Fruit fly (Drosophila melanogaster) whole organism, embryonic: ENCODE measurements around the gene CG5521.

ENCODE experiments used
- Atf-2 ChIP-seq: fragments of 200-800 bp; sonication (Bioruptor generic); optimal IDR thresholded peaks from 2 replicates; lab custom pipeline; 2016; ENCODE audit warnings: missing biosample characterization, missing genetic modification characterization
- Atf6 ChIP-seq: fragments of 200-800 bp; sonication (Bioruptor generic); IDR thresholded peaks from 2 replicates; pipeline ENCODE4 v1.3.6; 2022; ENCODE audit warnings: missing biosample characterization, missing genetic modification characterization
- BEAF-32 ChIP-seq: fragments of 200-800 bp; sonication (Bioruptor generic); optimal IDR thresholded peaks from 3 replicates; lab custom pipeline; 2017; ENCODE audit warnings: missing biosample characterization, missing genetic modification characterization, mild to moderate bottlenecking, moderate library complexity, missing genetic modification reagents
- CG10274 ChIP-seq: fragments of 200-800 bp; sonication (Bioruptor generic); optimal IDR thresholded peaks from 3 replicates; lab custom pipeline; 2017; ENCODE audit warnings: missing biosample characterization, mild to moderate bottlenecking, missing genetic modification characterization
- CG10979 ChIP-seq: fragments of 200-800 bp; sonication (Bioruptor generic); optimal IDR thresholded peaks from 2 replicates; lab custom pipeline; 2018; ENCODE audit warnings: missing biosample characterization, mild to moderate bottlenecking, missing genetic modification characterization, moderate library complexity
- CG12659 ChIP-seq: fragments of 200-800 bp; sonication (Bioruptor generic); optimal IDR thresholded peaks from 3 replicates; lab custom pipeline; 2017; ENCODE audit warnings: mild to moderate bottlenecking, missing biosample characterization, missing genetic modification reagents, missing genetic modification characterization
- CG14441 ChIP-seq: fragments of 200-800 bp; sonication (Bioruptor generic); IDR thresholded peaks from 2 replicates; pipeline ENCODE4 v1.3.6; 2022; ENCODE audit warnings: missing biosample characterization, missing genetic modification characterization
- CG17359 ChIP-seq: fragments of 200-800 bp; sonication (Bioruptor generic); optimal IDR thresholded peaks from 3 replicates; lab custom pipeline; 2018; ENCODE audit warnings: missing biosample characterization, mild to moderate bottlenecking, missing genetic modification characterization, moderate library complexity
- CG18599 ChIP-seq: fragments of 200-800 bp; sonication (Bioruptor generic); optimal IDR thresholded peaks from 3 replicates; lab custom pipeline; 2017; ENCODE audit warnings: missing biosample characterization, missing genetic modification characterization, mild to moderate bottlenecking, moderate library complexity, missing genetic modification reagents
- CG2120 ChIP-seq: fragments of 200-800 bp; sonication (Bioruptor generic); optimal IDR thresholded peaks from 3 replicates; lab custom pipeline; 2016; ENCODE audit warnings: missing biosample characterization, missing genetic modification characterization
- CG30403 ChIP-seq: fragments of 200-800 bp; sonication (Bioruptor generic); optimal IDR thresholded peaks from 3 replicates; lab custom pipeline; 2016; ENCODE audit warnings: missing biosample characterization, missing genetic modification characterization
- CG3995 ChIP-seq: fragments of 200-800 bp; sonication (Bioruptor generic); optimal IDR thresholded peaks from 3 replicates; lab custom pipeline; 2016; ENCODE audit warnings: missing biosample characterization, missing genetic modification characterization
- CG6175 ChIP-seq: fragments of 200-800 bp; sonication (Bioruptor generic); IDR thresholded peaks from 3 replicates; pipeline ENCODE4 v1.3.6; 2022; ENCODE audit warnings: missing biosample characterization, missing genetic modification characterization
- CG6272 ChIP-seq: fragments of 200-800 bp; sonication (Bioruptor generic); IDR thresholded peaks from 2 replicates; pipeline ENCODE4 v1.3.6; 2022; ENCODE audit warnings: missing biosample characterization, missing genetic modification characterization
- CG6854 ChIP-seq: fragments of 200-800 bp; sonication (Bioruptor generic); optimal IDR thresholded peaks from 3 replicates; lab custom pipeline; 2017; ENCODE audit warnings: missing biosample characterization, mild to moderate bottlenecking, missing genetic modification characterization
- CG7839 ChIP-seq: fragments of 200-800 bp; sonication (Bioruptor generic); optimal IDR thresholded peaks from 3 replicates; lab custom pipeline; 2018; ENCODE audit warnings: missing biosample characterization, mild to moderate bottlenecking, missing genetic modification characterization, moderate library complexity
- Chrac-16 ChIP-seq: fragments of 200-800 bp; sonication (Bioruptor generic); optimal IDR thresholded peaks from 3 replicates; lab custom pipeline; 2016; ENCODE audit warnings: missing biosample characterization, missing genetic modification characterization
- CoRest ChIP-seq: fragments of 200-800 bp; sonication (Bioruptor generic); optimal IDR thresholded peaks from 3 replicates; lab custom pipeline; 2018; ENCODE audit warnings: missing biosample characterization, mild to moderate bottlenecking, missing genetic modification characterization, moderate library complexity
- D19A ChIP-seq: fragments of 200-800 bp; optimal IDR thresholded peaks from 3 replicates; lab custom pipeline; 2019; ENCODE audit warnings: missing biosample characterization, mild to moderate bottlenecking, missing genetic modification characterization, moderate library complexity
- D19B ChIP-seq: fragments of 200-800 bp; sonication (Bioruptor generic); optimal IDR thresholded peaks from 2 replicates; lab custom pipeline; 2017; ENCODE audit warnings: missing biosample characterization, mild to moderate bottlenecking, missing genetic modification characterization
- Dek ChIP-seq: fragments of 200-800 bp; sonication (Bioruptor generic); optimal IDR thresholded peaks from 3 replicates; lab custom pipeline; 2019; ENCODE audit warnings: missing biosample characterization, mild to moderate bottlenecking, missing genetic modification characterization, moderate library complexity
- Dll ChIP-seq: fragments of 200-800 bp; sonication (Bioruptor generic); IDR thresholded peaks from 4 replicates; pipeline ENCODE4 v1.3.6; 2022; ENCODE audit warnings: missing biosample characterization, missing genetic modification characterization; ENCODE audit not compliant: partially characterized antibody
- Fer1 ChIP-seq: fragments of 200-800 bp; sonication (Bioruptor generic); optimal IDR thresholded peaks from 2 replicates; lab custom pipeline; 2017; ENCODE audit warnings: missing biosample characterization, mild to moderate bottlenecking, missing genetic modification characterization
- HmgD ChIP-seq: fragments of 200-800 bp; sonication (Bioruptor generic); optimal IDR thresholded peaks from 3 replicates; lab custom pipeline; 2016; ENCODE audit warnings: missing biosample characterization, missing genetic modification characterization
- Hmr ChIP-seq: fragments of 200-800 bp; sonication (Bioruptor generic); optimal IDR thresholded peaks from 3 replicates; lab custom pipeline; 2017; ENCODE audit warnings: mild to moderate bottlenecking, missing biosample characterization, missing genetic modification reagents, missing genetic modification characterization
- Hsf ChIP-seq: fragments of 200-800 bp; sonication (Bioruptor generic); optimal IDR thresholded peaks from 3 replicates; lab custom pipeline; 2016; ENCODE audit warnings: missing biosample characterization, missing genetic modification characterization
- Pdp1 ChIP-seq, 2 experiments: fragments of 200-800 bp; sonication (Bioruptor generic); optimal IDR thresholded peaks; 3 replicates each; lab custom pipeline; 2016; ENCODE audit warnings: missing biosample characterization in 2 of 2, missing genetic modification characterization in 2 of 2, mild to moderate bottlenecking in 1 of 2, moderate library complexity in 1 of 2
- Rfx ChIP-seq: fragments of 200-800 bp; sonication (Bioruptor generic); IDR thresholded peaks from 2 replicates; pipeline ENCODE4 v1.3.6; 2022; ENCODE audit warnings: missing biosample characterization, missing genetic modification characterization
- Rx ChIP-seq: fragments of 200-800 bp; sonication (Bioruptor generic); IDR thresholded peaks from 2 replicates; pipeline ENCODE4 v1.3.6; 2022; ENCODE audit warnings: missing biosample characterization, missing genetic modification characterization
- Sox102F ChIP-seq: fragments of 200-800 bp; sonication (Bioruptor generic); optimal IDR thresholded peaks from 2 replicates; lab custom pipeline; 2018; ENCODE audit warnings: missing biosample characterization, mild to moderate bottlenecking, missing genetic modification characterization, moderate library complexity
- Xbp1 ChIP-seq: fragments of 200-800 bp; sonication (Bioruptor generic); optimal IDR thresholded peaks from 3 replicates; lab custom pipeline; 2016; ENCODE audit warnings: missing biosample characterization, mild to moderate bottlenecking, missing genetic modification characterization
- ato ChIP-seq: fragments of 200-800 bp; sonication (Bioruptor generic); IDR thresholded peaks from 2 replicates; pipeline ENCODE4 v1.3.6; 2022; ENCODE audit warnings: missing biosample characterization, missing genetic modification characterization; ENCODE audit not compliant: partially characterized antibody
- chinmo ChIP-seq: fragments of 200-800 bp; sonication (Bioruptor generic); IDR thresholded peaks from 4 replicates; pipeline ENCODE4 v1.3.6; 2022; ENCODE audit warnings: missing biosample characterization, missing genetic modification characterization; ENCODE audit not compliant: partially characterized antibody
- dmrt99B ChIP-seq: fragments of 200-800 bp; sonication (Bioruptor generic); optimal IDR thresholded peaks from 2 replicates; lab custom pipeline; 2018; ENCODE audit warnings: missing biosample characterization, mild to moderate bottlenecking, missing genetic modification characterization, moderate library complexity
- eve ChIP-seq, 2 experiments: fragments of >200 bp; optimal IDR thresholded peaks; 2 replicates each; lab custom pipeline; 2017; ENCODE audit warnings: missing biosample characterization in 2 of 2, missing genetic modification characterization in 2 of 2
- ind ChIP-seq: fragments of 200-800 bp; sonication (Bioruptor generic); optimal IDR thresholded peaks from 3 replicates; lab custom pipeline; 2016; ENCODE audit warnings: missing biosample characterization, missing genetic modification characterization
- lab ChIP-seq: fragments of 200-800 bp; sonication (Bioruptor generic); optimal IDR thresholded peaks from 3 replicates; lab custom pipeline; 2017; ENCODE audit warnings: missing biosample characterization, missing genetic modification characterization, mild to moderate bottlenecking, moderate library complexity, missing genetic modification reagents
- mirr ChIP-seq: fragments of 200-800 bp; sonication (Bioruptor generic); optimal IDR thresholded peaks from 3 replicates; lab custom pipeline; 2018; ENCODE audit warnings: missing biosample characterization, mild to moderate bottlenecking, missing genetic modification characterization
- pb ChIP-seq: fragments of 200-800 bp; sonication (Bioruptor generic); optimal IDR thresholded peaks from 3 replicates; lab custom pipeline; 2016; ENCODE audit warnings: missing biosample characterization, missing genetic modification characterization
- pfk ChIP-seq: fragments of 200-800 bp; sonication (Bioruptor generic); optimal IDR thresholded peaks from 2 replicates; lab custom pipeline; 2018; ENCODE audit warnings: missing biosample characterization, mild to moderate bottlenecking, missing genetic modification characterization, moderate library complexity
- pita ChIP-seq: fragments of 200-800 bp; sonication (Bioruptor generic); optimal IDR thresholded peaks from 2 replicates; lab custom pipeline; 2017; ENCODE audit warnings: missing biosample characterization, mild to moderate bottlenecking, missing genetic modification characterization
- prd ChIP-seq, 3 experiments: fragments of >200 bp in 2 of 3; fragments of 200-800 bp in 1 of 3; sonication (Bioruptor generic) in 1 of 3; optimal IDR thresholded peaks in 2 of 3; IDR thresholded peaks in 1 of 3; 2 replicates in 2 of 3; 3 replicates in 1 of 3; pipeline versions ENCODE4 v1.3.6 to Lab custom; 2017 to 2022; ENCODE audit warnings: missing biosample characterization in 1 of 3, missing genetic modification characterization in 1 of 3
- ro ChIP-seq: fragments of 200-800 bp; sonication (Bioruptor generic); IDR thresholded peaks from 2 replicates; pipeline ENCODE4 v1.3.6; 2022; ENCODE audit warnings: missing biosample characterization, missing genetic modification characterization
- sob ChIP-seq: fragments of 200-800 bp; sonication (Bioruptor generic); IDR thresholded peaks from 2 replicates; pipeline ENCODE4 v1.3.6; 2022; ENCODE audit warnings: missing biosample characterization, missing genetic modification characterization
- zfh2 ChIP-seq: fragments of 200-800 bp; sonication (Bioruptor generic); optimal IDR thresholded peaks from 2 replicates; lab custom pipeline; 2016; ENCODE audit warnings: missing biosample characterization, missing genetic modification characterization

CG5521 gene

dm6 chr3R:26952200-26952856 is 14.4 kb upstream of the CG5521 start (continued):
- TF ChIP-seq chinmo (peak; percentile 72; the same call in 2 of the 4 replicates), pita (GFP tag; lab: Kevin White, UChicago) (no peak), D19A (tag; lab: Kevin White, UChicago) (peak; percentile 49), CG14441 (GFP tag; lab: Robert Waterston, UW) (0 out of 2 replicates have a peak, but pooled peaks have one; percentile 14), Rx (GFP tag; lab: Robert Waterston, UW) (no peak), CG6272 (GFP tag; lab: Robert Waterston, UW) (no peak), Hmr (GFP tag; lab: Kevin White, UChicago) (peak; percentile 54), pb (GFP tag; lab: Kevin White, UChicago) (no peak), dmrt99B (peak; percentile 13), CG6854 (no peak), Xbp1 (GFP tag; lab: Kevin White, UChicago) (no peak), Pdp1 (GFP tag; optimal IDR thresholded peaks at IDR 0.05; lab: Kevin White, UChicago) (peak; percentile 19 to 67), Dek (tag; lab: Kevin White, UChicago) (peak; percentile 8), mirr (GFP tag; lab: Kevin White, UChicago) (peak; percentile 48), ato (GFP tag; lab: Robert Waterston, UW) (no peak), CG6175 (GFP tag; lab: Robert Waterston, UW) (no peak), Atf6 (GFP tag; lab: Robert Waterston, UW) (peak; percentile 11; the same call in 1 of the 2 replicates), CG30403 (GFP tag; lab: Kevin White, UChicago) (peak; percentile 45), Hsf (GFP tag; lab: Kevin White, UChicago) (peak; percentile 13), Dll (GFP tag; lab: Robert Waterston, UW) (no peak), D19B (GFP tag; lab: Kevin White, UChicago) (peak; percentile 92), CG12659 (GFP tag; lab: Kevin White, UChicago) (peak; percentile 17), pfk (GFP tag; lab: Kevin White, UChicago) (no peak), CG17359 (tag; lab: Kevin White, UChicago) (no peak), HmgD (GFP tag; lab: Kevin White, UChicago) (no peak), lab (GFP tag; lab: Kevin White, UChicago) (peak; percentile 63), Atf-2 (GFP tag; lab: Kevin White, UChicago) (peak; percentile 4), ro (no peak), ind (GFP tag; lab: Kevin White, UChicago) (peak; percentile 47), Sox102F (no peak), BEAF-32 (GFP tag; lab: Kevin White, UChicago) (no peak), CG7839 (tag; lab: Kevin White, UChicago) (peak; percentile 46), CG10979 (tag; lab: Kevin White, UChicago) (no peak), CG3995 (GFP tag; lab: Kevin White, UChicago) (peak; percentile 7), CoRest (tag; lab: Kevin White, UChicago) (peak; percentile 21), Rfx (GFP tag; lab: Robert Waterston, UW) (peak; percentile 41; the same call in 1 of the 2 replicates), CG10274 (GFP tag; lab: Kevin White, UChicago) (peak; percentile 97), CG18599 (GFP tag; lab: Kevin White, UChicago) (peak; percentile 73), zfh2 (GFP tag; lab: Kevin White, UChicago) (peak; percentile 30), Chrac-16 (peak; percentile 6), Fer1 (GFP tag; lab: Kevin White, UChicago) (peak; percentile 40), eve (GFP tag; optimal IDR thresholded peaks at IDR 0.05; lab: Kevin White, UChicago) (peak in 1 of 2 experiments; percentile 60), sob (peak; percentile 20; the same call in 1 of the 2 replicates), CG2120 (GFP tag; lab: Kevin White, UChicago) (peak; percentile 78), prd (optimal IDR thresholded peaks at IDR 0.05; lab: Kevin White, UChicago) (no peak), prd (GFP tag; IDR thresholded peaks at IDR 0.05; lab: Robert Waterston, UW) (no peak)
